Worm (Caenorhabditis elegans): Measurements from ENCODE around the gene Y38H6C.4.
A peak's percentile ranks its signal among the peaks of the same experiment; 100 is the strongest.
"Not testable (repeated sequence)": the region's sequence is repeated elsewhere in the genome, so short reads cannot be mapped to it uniquely, and the experiment has no call there.

Y38H6C.4 gene

ce11 chrV:20517005-20517404, 12.1 kb upstream of the Y38H6C.4 start:
- TF ChIP-seq unc-55 (GFP tag; optimal IDR thresholded peaks at IDR 0.05) (no peak), mdl-1 (tag; optimal IDR thresholded peaks at IDR 0.05) (no peak), R02D3.7 (tag; optimal IDR thresholded peaks at IDR 0.05) (no peak), snpc-4 (tag; optimal IDR thresholded peaks at IDR 0.05) (no peak), lin-13 (GFP tag; optimal IDR thresholded peaks at IDR 0.05) (no peak), skn-1 (tag; optimal IDR thresholded peaks at IDR 0.05) (no peak), ceh-82 (tag; optimal IDR thresholded peaks at IDR 0.05) (no peak), fos-1 (tag; optimal IDR thresholded peaks at IDR 0.05) (no peak), sma-9 (GFP tag; optimal IDR thresholded peaks at IDR 0.05) (no peak), sma-9 (tag; optimal IDR thresholded peaks at IDR 0.05) (no peak), ztf-1 (GFP tag; conservative IDR thresholded peaks at IDR 0.05) (no peak), peb-1 (tag; optimal IDR thresholded peaks at IDR 0.05) (no peak), elt-1 (tag; optimal IDR thresholded peaks at IDR 0.05) (no peak), nhr-11 (tag; optimal IDR thresholded peaks at IDR 0.05) (no peak), dmd-4 (tag; optimal IDR thresholded peaks at IDR 0.05) (no peak), unc-39 (tag; optimal IDR thresholded peaks at IDR 0.05) (no peak)

- TF ChIP-seq ceh-16 (tag; optimal IDR thresholded peaks at IDR 0.05) (no peak), nhr-129 (tag; optimal IDR thresholded peaks at IDR 0.05) (no peak), fos-1 (tag; optimal IDR thresholded peaks at IDR 0.05) (peak; percentile 63)
These were observed 9.6 kb upstream of the Y38H6C.4 start for ce11 chrV:20514483-20514882.

- not testable (repeated sequence) for TF ChIP-seq nhr-23, F13H6.1, alr-1 (tag; optimal IDR thresholded peaks at IDR 0.05)
These were observed 8.8 kb upstream of the Y38H6C.4 start, which contains the start of gene Y38H6C.8 for ce11 chrV:20513661-20514060. Gene Y38H6C.8, plus strand, starts transcription at chrV:20513961.

ce11 chrV:20509427-20509826, 4.5 kb upstream of the Y38H6C.4 start:
- TF ChIP-seq aly-2 (tag; optimal IDR thresholded peaks at IDR 0.05), result no peak
- TF ChIP-seq nhr-10 (tag; optimal IDR thresholded peaks at IDR 0.05), result no peak
- no peak for TF ChIP-seq F13H6.1 (tag; optimal IDR thresholded peaks at IDR 0.05)
- TF ChIP-seq nhr-23 (tag; optimal IDR thresholded peaks at IDR 0.05), result no peak
- no peak for TF ChIP-seq mab-5 (tag; optimal IDR thresholded peaks at IDR 0.05)
- no peak for TF ChIP-seq unc-55 (GFP tag; optimal IDR thresholded peaks at IDR 0.05)
- no peak for TF ChIP-seq sma-3 (GFP tag; optimal IDR thresholded peaks at IDR 0.05)
- TF ChIP-seq nhr-25 (tag; optimal IDR thresholded peaks at IDR 0.05), result no peak
- TF ChIP-seq fos-1 (tag; optimal IDR thresholded peaks at IDR 0.05), result no peak
- no peak for TF ChIP-seq nhr-11 (tag; optimal IDR thresholded peaks at IDR 0.05)
- no peak for TF ChIP-seq zag-1 (tag; optimal IDR thresholded peaks at IDR 0.05)
- no peak for TF ChIP-seq nhr-237 (tag; optimal IDR thresholded peaks at IDR 0.05)
- no peak for TF ChIP-seq skn-1 (tag; optimal IDR thresholded peaks at IDR 0.05)

ce11 chrV:20506542-20506941, 1.6 kb upstream of the Y38H6C.4 start:
- no peak for TF ChIP-seq ztf-4 (tag; optimal IDR thresholded peaks at IDR 0.05)
- TF ChIP-seq peb-1 (tag; optimal IDR thresholded peaks at IDR 0.05), result no peak
- TF ChIP-seq zag-1 (tag; optimal IDR thresholded peaks at IDR 0.05), result no peak
- no peak for TF ChIP-seq ama-1 (optimal IDR thresholded peaks at IDR 0.05)

ce11 chrV:20500405-20500804, 4.5 kb downstream of the Y38H6C.4 start, which contains the start of gene dct-14:
Gene dct-14, minus strand, starts transcription at chrV:20500505.
- TF ChIP-seq ceh-16 (tag; optimal IDR thresholded peaks at IDR 0.05), result no peak
- no peak for TF ChIP-seq nhr-6 (tag; optimal IDR thresholded peaks at IDR 0.05)
- no peak for TF ChIP-seq sma-3 (GFP tag; optimal IDR thresholded peaks at IDR 0.05)

ce11 chrV:20499642-20500041, 5.3 kb downstream of the Y38H6C.4 start:
- TF ChIP-seq fos-1 (tag; optimal IDR thresholded peaks at IDR 0.05) (peak; percentile 34), peb-1 (tag; optimal IDR thresholded peaks at IDR 0.05) (no peak), elt-3 (tag; optimal IDR thresholded peaks at IDR 0.05) (no peak)

Measured in whole organism, L2 larva.